Worm (Caenorhabditis elegans): ENCODE data around the gene golg-4.

ce11 chrIII:3360067-3360466 lies 45.3 kb upstream of the golg-4 start:
- TF ChIP-seq pax-1 (tag; optimal IDR thresholded peaks at IDR 0.05) (no peak), pag-3 (tag; optimal IDR thresholded peaks at IDR 0.05; ENCODE audit: borderline replicate concordance) (no peak), nhr-11 (tag; optimal IDR thresholded peaks at IDR 0.05) (no peak), unc-55 (GFP tag; optimal IDR thresholded peaks at IDR 0.05) (no peak), ama-1 (optimal IDR thresholded peaks at IDR 0.05) (no peak), ceh-19 (GFP tag; optimal IDR thresholded peaks at IDR 0.05) (no peak), rnt-1 (tag; optimal IDR thresholded peaks at IDR 0.05) (no peak), hlh-30 (tag; optimal IDR thresholded peaks at IDR 0.05; ENCODE audit: insufficient read depth) (no peak), gmeb-2 (tag; optimal IDR thresholded peaks at IDR 0.05) (no peak), fax-1 (tag; optimal IDR thresholded peaks at IDR 0.05) (no peak)
